Worm (Caenorhabditis elegans) whole organism, early embryonic: Measurements from ENCODE around the gene frm-7.

Experiments used
- B0310.2 ChIP-seq: sonication (generic microtip); optimal IDR thresholded peaks from 2 replicates; lab custom pipeline; 2016; ENCODE audit warnings: mild to moderate bottlenecking, missing genetic modification characterization, missing compliant biosample characterization
- F13C5.2 ChIP-seq: sonication (generic microtip); optimal IDR thresholded peaks from 2 replicates; lab custom pipeline; 2017; ENCODE audit warnings: mild to moderate bottlenecking, missing genetic modification characterization, inconsistent platforms, missing compliant biosample characterization
- aly-1 ChIP-seq: sonication (generic microtip); optimal IDR thresholded peaks from 2 replicates; lab custom pipeline; 2016; ENCODE audit warnings: missing genetic modification characterization, missing compliant biosample characterization
- ama-1 ChIP-seq: fragments of 150-350 bp; optimal IDR thresholded peaks from 2 replicates; lab custom pipeline; 2014
- ceh-13 ChIP-seq: fragments of 200-800 bp; sonication (Bioruptor generic); optimal IDR thresholded peaks from 2 replicates; lab custom pipeline; 2018; ENCODE audit warnings: mild to moderate bottlenecking, missing genetic modification characterization, missing compliant biosample characterization
- ceh-36 ChIP-seq: sonication (generic microtip); optimal IDR thresholded peaks from 2 replicates; lab custom pipeline; 2016; ENCODE audit warnings: missing genetic modification characterization, inconsistent platforms, missing compliant biosample characterization
- ets-7 ChIP-seq: sonication (generic microtip); optimal IDR thresholded peaks from 2 replicates; lab custom pipeline; 2016; ENCODE audit warnings: missing genotype, missing genetic modification characterization, missing compliant biosample characterization
- flt-1 ChIP-seq: fragments of 200-800 bp; sonication (Bioruptor generic); IDR thresholded peaks from 2 replicates; pipeline ENCODE4 v1.3.6; 2022; ENCODE audit warnings: missing genetic modification characterization, missing compliant biosample characterization
- hmbx-1 ChIP-seq: sonication (generic microtip); optimal IDR thresholded peaks from 2 replicates; lab custom pipeline; 2016; ENCODE audit warnings: mild to moderate bottlenecking, missing genetic modification characterization, missing compliant biosample characterization
- hmg-4 ChIP-seq: fragments of 200-800 bp; sonication (Bioruptor generic); optimal IDR thresholded peaks from 2 replicates; lab custom pipeline; 2018; ENCODE audit warnings: mild to moderate bottlenecking, missing genetic modification characterization, missing compliant biosample characterization
- hnd-1 ChIP-seq: sonication (generic microtip); optimal IDR thresholded peaks from 2 replicates; lab custom pipeline; 2016; ENCODE audit warnings: missing genetic modification characterization, missing compliant biosample characterization
- pes-1 ChIP-seq: fragments of 200-800 bp; sonication (Bioruptor generic); IDR thresholded peaks from 2 replicates; pipeline ENCODE4 v1.3.6; 2022; ENCODE audit warnings: missing genetic modification reagents, missing genetic modification characterization, missing compliant biosample characterization
- scrt-1 ChIP-seq: fragments of 200-800 bp; sonication (Bioruptor generic); IDR thresholded peaks from 2 replicates; pipeline ENCODE4 v1.3.6; 2022; ENCODE audit warnings: missing genetic modification characterization, missing compliant biosample characterization
- sea-1 ChIP-seq: fragments of 200-800 bp; sonication (Bioruptor generic); conservative IDR thresholded peaks from 2 replicates; pipeline ENCODE4 v1.3.6; 2022; ENCODE audit warnings: missing genetic modification characterization, missing compliant biosample characterization
- tbx-11 ChIP-seq: fragments of 200-800 bp; sonication (Bioruptor generic); IDR thresholded peaks from 2 replicates; pipeline ENCODE4 v1.3.6; 2022; ENCODE audit warnings: missing genetic modification characterization, missing compliant biosample characterization
- tbx-37 ChIP-seq: fragments of 200-800 bp; sonication (Bioruptor generic); conservative IDR thresholded peaks from 2 replicates; pipeline ENCODE4 v1.3.6; 2022; ENCODE audit warnings: missing genetic modification reagents, missing genetic modification characterization, missing compliant biosample characterization
- tra-4 ChIP-seq: sonication (generic microtip); optimal IDR thresholded peaks from 2 replicates; lab custom pipeline; 2017; ENCODE audit warnings: missing genetic modification characterization, missing compliant biosample characterization

The frm-7 gene

ce11 chrV:12301985-12302591 lies at the start of gene frm-7, which contains the start of gene F55C5.17:
TSS of gene frm-7 (plus strand) at chrV:12302484.
TSS of gene F55C5.17 (plus strand) at chrV:12302541.
- no peak for TF ChIP-seq hnd-1 (tag; lab: Kevin White, UChicago)
- no peak for TF ChIP-seq hmbx-1 (tag; lab: Kevin White, UChicago)

ce11 chrV:12255343-12255742 lies 46.9 kb upstream of the frm-7 start, which contains the start of gene T04H1.12:
TSS of gene T04H1.12 (plus strand) at chrV:12255643.
- TF ChIP-seq flt-1 (GFP tag; lab: Robert Waterston, UW), result no peak
- TF ChIP-seq ceh-13, result no peak
- TF ChIP-seq scrt-1 (GFP tag; lab: Robert Waterston, UW), result no peak
- no peak for TF ChIP-seq ama-1 (lab: Kevin White, UChicago)
- TF ChIP-seq hmbx-1 (tag; lab: Kevin White, UChicago), result no peak
- no peak for TF ChIP-seq aly-1 (tag; lab: Kevin White, UChicago)
- no peak for TF ChIP-seq ceh-36 (tag; lab: Kevin White, UChicago)
- no peak for TF ChIP-seq pes-1 (GFP tag; lab: Robert Waterston, UW)

ce11 chrV:12256398-12256797 lies 45.9 kb upstream of the frm-7 start, which contains the start of gene ugt-55:
TSS of gene ugt-55 (plus strand) at chrV:12256698.
- TF ChIP-seq tbx-11 (no peak), ceh-13 (no peak), ama-1 (lab: Kevin White, UChicago) (no peak), hmg-4 (GFP tag; lab: Kevin White, UChicago) (no peak)

- no peak for TF ChIP-seq ama-1 (lab: Kevin White, UChicago)
Observed at ce11 chrV:12258922-12259321, 43.4 kb upstream of the frm-7 start, which contains the start of gene ugt-56. TSS of gene ugt-56 (plus strand) at chrV:12258982.

- TF ChIP-seq pes-1 (GFP tag; lab: Robert Waterston, UW) (no peak), scrt-1 (GFP tag; lab: Robert Waterston, UW) (no peak), ceh-36 (tag; lab: Kevin White, UChicago) (no peak), ceh-13 (no peak), ama-1 (lab: Kevin White, UChicago) (no peak), flt-1 (GFP tag; lab: Robert Waterston, UW) (no peak), sea-1 (no peak), ets-7 (no peak)
Observed at ce11 chrV:12261377-12261776, 40.9 kb upstream of the frm-7 start, which contains the start of gene tbb-6. TSS of gene tbb-6 (plus strand) at chrV:12261531.

- no peak for TF ChIP-seq aly-1 (tag; lab: Kevin White, UChicago)
- no peak for TF ChIP-seq hmg-4 (GFP tag; lab: Kevin White, UChicago)
- no peak for TF ChIP-seq flt-1 (GFP tag; lab: Robert Waterston, UW)
- TF ChIP-seq F13C5.2 (tag; lab: Kevin White, UChicago), result no peak
- TF ChIP-seq tra-4 (tag; lab: Kevin White, UChicago), result no peak
- no peak for TF ChIP-seq tbx-11
- no peak for TF ChIP-seq ceh-36 (tag; lab: Kevin White, UChicago)
- no peak for TF ChIP-seq ets-7
- TF ChIP-seq scrt-1 (GFP tag; lab: Robert Waterston, UW), result no peak
- TF ChIP-seq tbx-37, result no peak
- no peak for TF ChIP-seq hmbx-1 (tag; lab: Kevin White, UChicago)
- no peak for TF ChIP-seq ama-1 (lab: Kevin White, UChicago)
- TF ChIP-seq pes-1 (GFP tag; lab: Robert Waterston, UW), result no peak
- TF ChIP-seq B0310.2 (tag; lab: Kevin White, UChicago), result no peak
Observed at ce11 chrV:12263723-12264122, 38.6 kb upstream of the frm-7 start, which contains the start of gene ssp-35. TSS of gene ssp-35 (minus strand) at chrV:12263823.

- TF ChIP-seq hmbx-1 (tag; lab: Kevin White, UChicago) (no peak), hnd-1 (tag; lab: Kevin White, UChicago) (no peak), flt-1 (GFP tag; lab: Robert Waterston, UW) (no peak), ets-7 (no peak), hmg-4 (GFP tag; lab: Kevin White, UChicago) (no peak), pes-1 (GFP tag; lab: Robert Waterston, UW) (no peak), tbx-11 (no peak), F13C5.2 (tag; lab: Kevin White, UChicago) (no peak), sea-1 (no peak), aly-1 (tag; lab: Kevin White, UChicago) (no peak), ceh-13 (no peak)
Observed at ce11 chrV:12269272-12269767, 33.0 kb upstream of the frm-7 start, which contains the start of gene twk-24. TSS of gene twk-24 (minus strand) at chrV:12269322.

- TF ChIP-seq B0310.2 (tag; lab: Kevin White, UChicago) (no peak), flt-1 (GFP tag; lab: Robert Waterston, UW) (no peak)
Observed at ce11 chrV:12271495-12271894, 30.8 kb upstream of the frm-7 start, which contains the start of the genes tsfm-1 and capg-2. TSS of gene tsfm-1 (minus strand) at chrV:12271551. TSS of gene capg-2 (plus strand) at chrV:12271873.

ce11 chrV:12275714-12276113 lies 26.6 kb upstream of the frm-7 start:
- no peak for TF ChIP-seq hmbx-1 (tag; lab: Kevin White, UChicago)
- no peak for TF ChIP-seq tra-4 (tag; lab: Kevin White, UChicago)
- TF ChIP-seq ceh-36 (tag; lab: Kevin White, UChicago), result no peak
- TF ChIP-seq hnd-1 (tag; lab: Kevin White, UChicago), result no peak
- TF ChIP-seq hmg-4 (GFP tag; lab: Kevin White, UChicago), result no peak
- TF ChIP-seq scrt-1 (GFP tag; lab: Robert Waterston, UW), result no peak
- no peak for TF ChIP-seq ama-1 (lab: Kevin White, UChicago)
- TF ChIP-seq tbx-11, result no peak
- no peak for TF ChIP-seq tbx-37
- TF ChIP-seq F13C5.2 (tag; lab: Kevin White, UChicago), result no peak
- TF ChIP-seq flt-1 (GFP tag; lab: Robert Waterston, UW), result no peak
- no peak for TF ChIP-seq sea-1
- TF ChIP-seq aly-1 (tag; lab: Kevin White, UChicago), result no peak
